Worm (Caenorhabditis elegans) whole organism, young adult: ENCODE data around the gene F43G6.16.
"Not testable (repeated sequence)": the region's sequence is repeated elsewhere in the genome, so short reads cannot be mapped to it uniquely, and the experiment has no call there.

ENCODE experiments used
- D2030.7 ChIP-seq: fragments of 200-800 bp; sonication (Bioruptor generic); IDR thresholded peaks from 2 replicates; pipeline ENCODE4 v1.3.6; 2022; ENCODE audit warnings: missing genetic modification reagents, missing genetic modification characterization, missing compliant biosample characterization
- F52B5.7 ChIP-seq: sonication (generic microtip); optimal IDR thresholded peaks from 2 replicates; lab custom pipeline; 2016; ENCODE audit warnings: mild to moderate bottlenecking, missing genetic modification characterization, missing compliant biosample characterization
- F57C9.4 ChIP-seq: sonication (generic microtip); optimal IDR thresholded peaks from 2 replicates; lab custom pipeline; 2017; ENCODE audit warnings: mild to moderate bottlenecking, missing genetic modification characterization, missing compliant biosample characterization
- attf-5 ChIP-seq: fragments of 200-800 bp; sonication (Bioruptor generic); optimal IDR thresholded peaks from 2 replicates; lab custom pipeline; 2018; ENCODE audit warnings: mild to moderate bottlenecking, missing genetic modification characterization, missing compliant biosample characterization
- efl-1 ChIP-seq: fragments of 150-350 bp; optimal IDR thresholded peaks from 2 replicates; lab custom pipeline; 2014; ENCODE audit warnings: missing biosample characterization, missing genetic modification reagents, missing genetic modification characterization
- lin-35 ChIP-seq, 3 experiments: fragments of 150-350 bp in 2 of 3; sonication (generic microtip) in 1 of 3; optimal IDR thresholded peaks; 2 replicates each; lab custom pipeline; 2014 to 2018; ENCODE audit warnings: missing biosample characterization in 3 of 3, missing genetic modification characterization in 3 of 3, missing genetic modification reagents in 3 of 3
- nfya-1 ChIP-seq: sonication (generic microtip); optimal IDR thresholded peaks from 2 replicates; lab custom pipeline; 2017; ENCODE audit warnings: antibody characterized with exemption, missing compliant biosample characterization, missing genetic modification characterization, borderline replicate concordance; ENCODE audit not compliant: insufficient read depth
- nfyb-1 ChIP-seq: fragments of 200-800 bp; sonication (Bioruptor generic); IDR thresholded peaks from 2 replicates; pipeline ENCODE4 v1.3.6; 2022; ENCODE audit warnings: missing genetic modification reagents, missing genetic modification characterization, missing compliant biosample characterization
- pha-4 ChIP-seq: fragments of 150-350 bp; sonication (generic microtip); optimal IDR thresholded peaks from 2 replicates; lab custom pipeline; 2014; ENCODE audit warnings: missing biosample characterization, missing genetic modification reagents, missing genetic modification characterization
- rcor-1 ChIP-seq: fragments of 200-800 bp; sonication (Bioruptor generic); IDR thresholded peaks from 2 replicates; pipeline ENCODE4 v1.3.6; 2022; ENCODE audit warnings: missing genetic modification reagents, missing genetic modification characterization, missing compliant biosample characterization
- snpc-4 ChIP-seq, 5 experiments: fragments of 150-350 bp in 1 of 5; sonication (generic microtip) in 4 of 5; optimal IDR thresholded peaks; 2 replicates each; lab custom pipeline; 2014 to 2018; ENCODE audit warnings: missing genetic modification characterization in 5 of 5, missing biosample characterization in 3 of 5, antibody characterized with exemption in 2 of 5, mild to moderate bottlenecking in 2 of 5, missing compliant biosample characterization in 2 of 5, missing genotype in 2 of 5, moderate library complexity in 2 of 5, missing genetic modification reagents in 1 of 5
- unc-130 ChIP-seq: sonication (generic microtip); optimal IDR thresholded peaks from 2 replicates; lab custom pipeline; 2016; ENCODE audit warnings: missing genetic modification reagents, missing genetic modification characterization, missing compliant biosample characterization
- unc-62 ChIP-seq: fragments of 150-350 bp; optimal IDR thresholded peaks from 2 replicates; lab custom pipeline; 2014; ENCODE audit warnings: missing biosample characterization, missing genetic modification reagents, missing genetic modification characterization

DNA sequence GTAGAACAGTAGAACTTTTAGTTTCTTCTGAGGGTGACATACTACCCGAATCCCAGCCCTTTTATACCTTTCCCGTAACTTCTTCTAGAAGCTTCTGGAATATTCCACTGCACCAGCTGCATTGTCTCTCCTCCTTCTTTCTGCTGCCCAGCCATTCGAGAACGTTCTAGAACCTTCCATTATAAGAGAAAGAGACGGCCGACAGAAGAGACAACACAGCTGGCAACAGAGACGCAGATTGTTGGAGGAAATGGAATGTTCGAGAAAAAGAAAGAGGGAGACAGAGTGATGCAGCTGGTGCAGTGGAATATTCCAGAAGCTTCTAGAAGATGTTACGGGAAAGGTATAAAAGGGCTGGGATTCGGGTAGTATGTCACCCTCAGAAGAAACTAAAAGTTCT, 23.2 kb downstream of the F43G6.16 start, which contains the start of the genes F44E5.4 and F44E5.5:
- TF ChIP-seq nfya-1 (tag; lab: Kevin White, UChicago); pha-4; unc-62 (GFP tag; lab: Kevin White, UChicago); snpc-4 (GFP tag; optimal IDR thresholded peaks at IDR 0.05; lab: Kevin White, UChicago); efl-1 (GFP tag; lab: Kevin White, UChicago); unc-130: not testable (repeated sequence)
- TF ChIP-seq lin-35 (GFP tag; optimal IDR thresholded peaks at IDR 0.05; lab: Kevin White, UChicago) = peak in 1 of 3 experiments; percentile 87
- TF ChIP-seq nfyb-1 (GFP tag; lab: Robert Waterston, UW) = peak; percentile 99
- peak; percentile 98 for TF ChIP-seq F52B5.7 (tag; lab: Kevin White, UChicago)
- peak in 2 of 4 experiments; percentile 57 to 61 for TF ChIP-seq snpc-4 (tag; optimal IDR thresholded peaks at IDR 0.05; lab: Kevin White, UChicago)
- TF ChIP-seq D2030.7 = peak; percentile 69
- TF ChIP-seq rcor-1 (GFP tag; lab: Robert Waterston, UW) = peak; percentile 92
- peak; percentile 46 for TF ChIP-seq attf-5 (GFP tag; lab: Kevin White, UChicago)
- peak; percentile 97 for TF ChIP-seq F57C9.4 (tag; lab: Kevin White, UChicago)
